Fruit fly (Drosophila melanogaster) whole organism, prepupa: Measurements from ENCODE around the gene Acp65Aa.

Experiments
- CG11294 ChIP-seq: fragments of 200-800 bp; sonication (Bioruptor generic); IDR thresholded peaks from 2 replicates; pipeline ENCODE4 v1.3.6; 2022; ENCODE audit warnings: missing biosample characterization, missing genetic modification characterization
- CG6808 ChIP-seq: fragments of 200-800 bp; sonication (Bioruptor generic); optimal IDR thresholded peaks from 3 replicates; lab custom pipeline; 2017; ENCODE audit warnings: missing biosample characterization, missing genetic modification characterization, mild to moderate bottlenecking, moderate library complexity, missing genetic modification reagents
- achi ChIP-seq: fragments of 200-800 bp; sonication (Bioruptor generic); optimal IDR thresholded peaks from 3 replicates; lab custom pipeline; 2016; ENCODE audit warnings: missing biosample characterization, missing genetic modification characterization
- acj6 ChIP-seq: fragments of 200-800 bp; sonication (Bioruptor generic); optimal IDR thresholded peaks from 3 replicates; lab custom pipeline; 2016; ENCODE audit warnings: missing biosample characterization, missing genetic modification characterization

DNA sequence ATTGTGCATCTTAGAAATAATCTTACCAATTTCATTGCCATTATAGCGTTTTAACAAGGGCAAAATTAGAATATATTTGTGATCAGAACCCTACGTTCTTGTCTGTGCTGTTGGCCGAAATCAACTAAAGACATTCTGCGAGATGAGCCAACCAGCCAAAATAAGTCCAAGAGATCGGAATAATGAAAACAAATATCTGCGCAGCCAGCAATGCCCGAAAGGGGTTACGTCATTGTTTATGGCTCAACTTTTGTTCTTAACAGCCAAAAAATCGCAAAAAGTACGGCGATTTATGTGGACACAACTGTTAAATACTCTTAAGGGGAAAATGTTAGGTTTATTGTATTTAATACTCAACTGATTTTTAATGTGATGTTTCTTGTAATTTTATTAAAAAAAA is 6.0 kb upstream of the Acp65Aa start, which contains the start of gene Cpr65Ay:
- no peak for TF ChIP-seq achi (GFP tag; lab: Kevin White, UChicago)
- TF ChIP-seq acj6 (GFP tag; lab: Kevin White, UChicago), result no peak
- TF ChIP-seq CG6808 (GFP tag; lab: Kevin White, UChicago), result no peak
- no peak for TF ChIP-seq CG11294 (GFP tag; lab: Robert Waterston, UW)
